Worm (Caenorhabditis elegans) whole organism, L4 larva: ENCODE measurements around the gene T24D5.6.

ENCODE experiments used
- aly-2 ChIP-seq: sonication (generic microtip); optimal IDR thresholded peaks from 2 replicates; lab custom pipeline; 2018; ENCODE audit warnings: missing biosample characterization, missing genetic modification characterization
- ceh-62 ChIP-seq: sonication (generic microtip); optimal IDR thresholded peaks from 2 replicates; lab custom pipeline; 2017; ENCODE audit warnings: missing biosample characterization, missing genetic modification characterization
- jun-1 ChIP-seq: fragments of 150-350 bp; optimal IDR thresholded peaks from 2 replicates; lab custom pipeline; 2014; ENCODE audit warnings: missing biosample characterization, missing genetic modification reagents, missing genetic modification characterization
- pha-4 ChIP-seq, 2 experiments: fragments of 150-350 bp in 1 of 2; fragments of 200-800 bp in 1 of 2; sonication (Bioruptor generic) in 1 of 2; IDR thresholded peaks in 1 of 2; optimal IDR thresholded peaks in 1 of 2; 2 replicates each; pipeline versions ENCODE4 v1.3.6 to Lab custom; 2014 to 2022; ENCODE audit warnings: missing genetic modification characterization in 2 of 2, missing genetic modification reagents in 2 of 2, missing biosample characterization in 1 of 2, missing compliant biosample characterization in 1 of 2
- ztf-11 ChIP-seq: fragments of 150-350 bp; optimal IDR thresholded peaks from 2 replicates; lab custom pipeline; 2014; ENCODE audit warnings: missing biosample characterization, missing genetic modification characterization

- TF ChIP-seq jun-1 (tag; lab: Kevin White, UChicago) (no peak), pha-4 (GFP tag; IDR thresholded peaks at IDR 0.05; lab: Robert Waterston, UW) (no peak), pha-4 (tag; optimal IDR thresholded peaks at IDR 0.05; lab: Kevin White, UChicago) (no peak), aly-2 (no peak), ztf-11 (tag; lab: Kevin White, UChicago) (no peak), ceh-62 (tag; lab: Kevin White, UChicago) (no peak)
Observed at ce11 chrX:12589503-12589902, 13.9 kb upstream of the T24D5.6 start.
